Worm (Caenorhabditis elegans) whole organism, L1 larva: ENCODE data around the gene F54F2.7.

Source experiments
- C04F5.9 ChIP-seq: sonication (generic microtip); optimal IDR thresholded peaks from 2 replicates; lab custom pipeline; 2016; ENCODE audit warnings: missing genetic modification characterization, missing compliant biosample characterization
- C16A3.4 ChIP-seq: fragments of 150-350 bp; optimal IDR thresholded peaks from 2 replicates; lab custom pipeline; 2014; ENCODE audit warnings: missing biosample characterization, missing genetic modification characterization
- C34B4.2 ChIP-seq: sonication (generic microtip); optimal IDR thresholded peaks from 2 replicates; lab custom pipeline; 2017; ENCODE audit warnings: mild to moderate bottlenecking, missing genetic modification characterization, missing compliant biosample characterization
- F16B12.6 ChIP-seq: fragments of 150-350 bp; optimal IDR thresholded peaks from 2 replicates; lab custom pipeline; 2014; ENCODE audit warnings: missing biosample characterization, missing genetic modification characterization
- Y116A8C.19 ChIP-seq: sonication (generic microtip); optimal IDR thresholded peaks from 2 replicates; lab custom pipeline; 2016; ENCODE audit warnings: missing compliant biosample characterization, missing genetic modification characterization, borderline replicate concordance
- aha-1 ChIP-seq: fragments of 150-350 bp; optimal IDR thresholded peaks from 2 replicates; lab custom pipeline; 2014; ENCODE audit warnings: missing biosample characterization, missing genetic modification characterization
- alr-1 ChIP-seq: fragments of 200-800 bp; sonication (Bioruptor generic); optimal IDR thresholded peaks from 2 replicates; lab custom pipeline; 2018; ENCODE audit warnings: borderline replicate concordance, mild to moderate bottlenecking, missing genetic modification characterization, missing compliant biosample characterization
- ama-1 ChIP-seq: fragments of 150-350 bp; optimal IDR thresholded peaks from 2 replicates; lab custom pipeline; 2014
- ceh-82 ChIP-seq, 3 experiments: fragments of 150-350 bp in 1 of 3; sonication (generic microtip) in 2 of 3; optimal IDR thresholded peaks; 2 replicates each; lab custom pipeline; 2014 to 2017; ENCODE audit warnings: missing biosample characterization in 3 of 3, missing genetic modification characterization in 3 of 3
- ceh-88 ChIP-seq: fragments of 200-800 bp; sonication (Bioruptor generic); IDR thresholded peaks from 2 replicates; pipeline ENCODE4 v1.3.6; 2022; ENCODE audit warnings: missing genetic modification characterization, missing compliant biosample characterization
- ceh-90 ChIP-seq: sonication (generic microtip); optimal IDR thresholded peaks from 2 replicates; lab custom pipeline; 2016; ENCODE audit warnings: missing genetic modification characterization, missing compliant biosample characterization
- ces-1 ChIP-seq: fragments of 150-350 bp; optimal IDR thresholded peaks from 2 replicates; lab custom pipeline; 2014; ENCODE audit warnings: missing biosample characterization, missing genetic modification reagents, missing genetic modification characterization
- dpl-1 ChIP-seq, 3 experiments: fragments of 150-350 bp in 2 of 3; sonication (generic microtip) in 1 of 3; optimal IDR thresholded peaks; 2 replicates each; lab custom pipeline; 2014 to 2017; ENCODE audit warnings: missing biosample characterization in 3 of 3, missing genetic modification characterization in 3 of 3, missing genetic modification reagents in 3 of 3
- dsc-1 ChIP-seq: sonication (generic microtip); optimal IDR thresholded peaks from 2 replicates; lab custom pipeline; 2016; ENCODE audit warnings: mild to moderate bottlenecking, missing genetic modification characterization, missing compliant biosample characterization
- efl-1 ChIP-seq, 4 experiments: fragments of 150-350 bp; optimal IDR thresholded peaks in 3 of 4; peaks in 1 of 4; 1 replicate in 1 of 4; 2 replicates in 3 of 4; lab custom pipeline; 2014; ENCODE audit warnings: missing biosample characterization in 2 of 4, missing genetic modification characterization in 2 of 4, missing genetic modification reagents in 2 of 4
- efl-3 ChIP-seq: fragments of 200-800 bp; sonication (Bioruptor generic); optimal IDR thresholded peaks from 2 replicates; lab custom pipeline; 2018; ENCODE audit warnings: mild to moderate bottlenecking, missing genetic modification characterization, missing compliant biosample characterization
- egl-13 ChIP-seq: sonication (generic microtip); optimal IDR thresholded peaks from 2 replicates; lab custom pipeline; 2016; ENCODE audit warnings: missing genotype, missing genetic modification reagents, missing genetic modification characterization, missing compliant biosample characterization
- elt-2 ChIP-seq: sonication (generic microtip); optimal IDR thresholded peaks from 2 replicates; lab custom pipeline; 2016; ENCODE audit warnings: missing genetic modification characterization, mild to moderate bottlenecking, inconsistent platforms, missing compliant biosample characterization, missing genetic modification reagents
- elt-3 ChIP-seq, 6 experiments: fragments of 150-350 bp in 1 of 6; sonication (generic microtip); optimal IDR thresholded peaks; 2 replicates each; lab custom pipeline; 2017 to 2018; ENCODE audit warnings: missing biosample characterization in 6 of 6, missing genetic modification characterization in 6 of 6, inconsistent platforms in 1 of 6
- ets-5 ChIP-seq: fragments of 200-800 bp; sonication (Bioruptor generic); IDR thresholded peaks from 2 replicates; pipeline ENCODE4 v1.3.6; 2022; ENCODE audit warnings: missing genetic modification characterization, missing compliant biosample characterization
- fkh-10 ChIP-seq: sonication (generic microtip); optimal IDR thresholded peaks from 2 replicates; lab custom pipeline; 2017; ENCODE audit warnings: missing biosample characterization, missing genetic modification reagents, missing genetic modification characterization
- fos-1 ChIP-seq: fragments of 150-350 bp; optimal IDR thresholded peaks from 2 replicates; lab custom pipeline; 2014; ENCODE audit warnings: missing biosample characterization, missing genetic modification characterization
- hlh-17 ChIP-seq: fragments of 200-800 bp; sonication (Bioruptor generic); optimal IDR thresholded peaks from 2 replicates; lab custom pipeline; 2018; ENCODE audit warnings: missing genetic modification characterization, mild to moderate bottlenecking, missing compliant biosample characterization, moderate library complexity, borderline replicate concordance
- hlh-4 ChIP-seq: sonication (generic microtip); optimal IDR thresholded peaks from 2 replicates; lab custom pipeline; 2016; ENCODE audit warnings: mild to moderate bottlenecking, missing genetic modification characterization, missing compliant biosample characterization
- hpl-2 ChIP-seq: fragments of 150-350 bp; optimal IDR thresholded peaks from 2 replicates; lab custom pipeline; 2014; ENCODE audit warnings: missing biosample characterization, missing genetic modification reagents, missing genetic modification characterization
- irx-1 ChIP-seq: sonication (generic microtip); optimal IDR thresholded peaks from 2 replicates; lab custom pipeline; 2016; ENCODE audit warnings: missing genetic modification characterization, missing compliant biosample characterization
- isw-1 ChIP-seq: fragments of 200-800 bp; sonication (Bioruptor generic); IDR thresholded peaks from 2 replicates; pipeline ENCODE4 v1.3.6; 2022; ENCODE audit warnings: missing genetic modification characterization, missing compliant biosample characterization
- lin-13 ChIP-seq: fragments of 150-350 bp; optimal IDR thresholded peaks from 2 replicates; lab custom pipeline; 2014; ENCODE audit warnings: missing biosample characterization, missing genetic modification reagents, missing genetic modification characterization
- lin-14 ChIP-seq: fragments of 200-800 bp; sonication (Bioruptor generic); optimal IDR thresholded peaks from 2 replicates; lab custom pipeline; 2018; ENCODE audit warnings: mild to moderate bottlenecking, missing genetic modification characterization, moderate library complexity, missing compliant biosample characterization
- lin-15B ChIP-seq: fragments of 150-350 bp; sonication (generic microtip); optimal IDR thresholded peaks from 3 replicates; lab custom pipeline; 2014; ENCODE audit warnings: missing biosample characterization, missing genetic modification characterization
- lin-39 ChIP-seq: fragments of 150-350 bp; optimal IDR thresholded peaks from 2 replicates; lab custom pipeline; 2014; ENCODE audit warnings: missing biosample characterization, missing genetic modification reagents, missing genetic modification characterization
- mef-2 ChIP-seq: fragments of 150-350 bp; optimal IDR thresholded peaks from 2 replicates; lab custom pipeline; 2014; ENCODE audit warnings: missing biosample characterization, missing genetic modification characterization
- mep-1 ChIP-seq: fragments of 150-350 bp; optimal IDR thresholded peaks from 2 replicates; lab custom pipeline; 2014; ENCODE audit warnings: missing biosample characterization, missing genetic modification characterization
- nhr-11 ChIP-seq: fragments of 150-350 bp; optimal IDR thresholded peaks from 2 replicates; lab custom pipeline; 2014; ENCODE audit warnings: missing biosample characterization, missing genetic modification characterization
- nhr-12 ChIP-seq: sonication (generic microtip); optimal IDR thresholded peaks from 2 replicates; lab custom pipeline; 2017; ENCODE audit warnings: missing biosample characterization, missing genetic modification characterization
- nhr-19 ChIP-seq: fragments of 200-800 bp; sonication (Bioruptor generic); conservative IDR thresholded peaks from 2 replicates; pipeline ENCODE4 v1.3.6; 2022; ENCODE audit warnings: missing genetic modification characterization, missing compliant biosample characterization
- nhr-20 ChIP-seq: sonication (generic microtip); optimal IDR thresholded peaks from 2 replicates; lab custom pipeline; 2016; ENCODE audit warnings: mild to moderate bottlenecking, missing genetic modification characterization, missing compliant biosample characterization
- nhr-28 ChIP-seq: fragments of 150-350 bp; optimal IDR thresholded peaks from 2 replicates; lab custom pipeline; 2014; ENCODE audit warnings: missing biosample characterization, missing genetic modification characterization
- nhr-71 ChIP-seq: sonication (generic microtip); optimal IDR thresholded peaks from 2 replicates; lab custom pipeline; 2016; ENCODE audit warnings: mild to moderate bottlenecking, missing genetic modification characterization, moderate library complexity, missing compliant biosample characterization
- nhr-76 ChIP-seq: sonication (generic microtip); optimal IDR thresholded peaks from 2 replicates; lab custom pipeline; 2017; ENCODE audit warnings: missing biosample characterization, missing genetic modification characterization
- nhr-77 ChIP-seq: fragments of 150-350 bp; optimal IDR thresholded peaks from 2 replicates; lab custom pipeline; 2014; ENCODE audit warnings: missing biosample characterization, missing genetic modification characterization
- pax-3 ChIP-seq: fragments of 200-800 bp; sonication (Bioruptor generic); optimal IDR thresholded peaks from 2 replicates; lab custom pipeline; 2018; ENCODE audit warnings: mild to moderate bottlenecking, missing genetic modification characterization, moderate library complexity, missing compliant biosample characterization
- pqm-1 ChIP-seq: sonication (generic microtip); optimal IDR thresholded peaks from 3 replicates; lab custom pipeline; 2017; ENCODE audit warnings: missing biosample characterization, missing genetic modification characterization
- rnt-1 ChIP-seq: sonication (generic microtip); optimal IDR thresholded peaks from 2 replicates; lab custom pipeline; 2016; ENCODE audit warnings: mild to moderate bottlenecking, missing genetic modification characterization, moderate library complexity, missing compliant biosample characterization
- snu-23 ChIP-seq: sonication (generic microtip); optimal IDR thresholded peaks from 2 replicates; lab custom pipeline; 2016; ENCODE audit warnings: missing genetic modification characterization, missing compliant biosample characterization
- sox-4 ChIP-seq: sonication (generic microtip); optimal IDR thresholded peaks from 2 replicates; lab custom pipeline; 2016; ENCODE audit warnings: missing genetic modification characterization, missing compliant biosample characterization
- sptf-1 ChIP-seq: fragments of 150-350 bp; optimal IDR thresholded peaks from 2 replicates; lab custom pipeline; 2014; ENCODE audit warnings: missing biosample characterization, missing genetic modification characterization
- swsn-7 ChIP-seq: sonication (generic microtip); optimal IDR thresholded peaks from 2 replicates; lab custom pipeline; 2016; ENCODE audit warnings: missing genetic modification characterization, missing compliant biosample characterization
- tlp-1 ChIP-seq: fragments of 150-350 bp; optimal IDR thresholded peaks from 2 replicates; lab custom pipeline; 2014; ENCODE audit warnings: missing biosample characterization, missing genetic modification characterization
- unc-130 ChIP-seq: fragments of 150-350 bp; optimal IDR thresholded peaks from 2 replicates; lab custom pipeline; 2017; ENCODE audit warnings: missing biosample characterization, missing genetic modification characterization, inconsistent platforms
- unc-62 ChIP-seq: fragments of 150-350 bp; optimal IDR thresholded peaks from 2 replicates; lab custom pipeline; 2014; ENCODE audit warnings: missing biosample characterization, missing genetic modification reagents, missing genetic modification characterization
- unc-86 ChIP-seq: sonication (generic microtip); optimal IDR thresholded peaks from 2 replicates; lab custom pipeline; 2016; ENCODE audit warnings: missing genetic modification characterization, missing compliant biosample characterization
- xbp-1 ChIP-seq: sonication (generic microtip); optimal IDR thresholded peaks from 2 replicates; lab custom pipeline; 2016; ENCODE audit warnings: missing genetic modification characterization, missing compliant biosample characterization
- ztf-4 ChIP-seq: fragments of 150-350 bp; optimal IDR thresholded peaks from 2 replicates; lab custom pipeline; 2014; ENCODE audit warnings: missing biosample characterization, missing genetic modification characterization

F54F2.7 gene

DNA sequence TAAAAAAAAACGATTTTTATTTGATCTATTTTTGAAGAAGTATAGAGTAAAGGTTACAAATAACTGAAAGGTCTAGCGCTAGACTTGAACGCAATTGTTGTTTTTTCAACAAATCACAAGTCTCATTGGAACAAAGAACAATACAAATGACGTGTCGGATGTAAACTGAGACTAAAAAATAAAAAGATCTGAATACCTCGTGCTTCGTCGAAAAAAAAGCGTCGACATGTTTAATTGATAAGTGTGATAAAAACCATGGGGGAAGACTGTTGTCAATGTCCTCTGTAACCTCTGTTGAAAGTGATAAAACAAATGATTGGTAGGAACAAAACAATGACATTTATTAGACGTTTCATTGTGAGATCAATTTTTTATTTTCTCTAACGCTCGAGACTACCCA, 24.4 kb downstream of the F54F2.7 start (continued):
- TF ChIP-seq lin-39, result no peak
- TF ChIP-seq fos-1 (tag; lab: Kevin White, UChicago), result no peak
- no peak for TF ChIP-seq unc-62 (GFP tag; lab: Kevin White, UChicago)
- TF ChIP-seq Y116A8C.19 (tag; lab: Kevin White, UChicago), result no peak
- TF ChIP-seq fkh-10 (GFP tag; lab: Kevin White, UChicago), result no peak
- TF ChIP-seq F16B12.6 (tag; lab: Kevin White, UChicago), result no peak
- TF ChIP-seq isw-1 (GFP tag; lab: Robert Waterston, UW), result no peak
- TF ChIP-seq snu-23 (GFP tag; lab: Kevin White, UChicago), result peak; percentile 30
- no peak for TF ChIP-seq efl-1 (optimal IDR thresholded peaks at IDR 0.05; lab: Kevin White, UChicago)
- TF ChIP-seq efl-1 (GFP tag; optimal IDR thresholded peaks at IDR 0.05 in 1 of 2; lab: Kevin White, UChicago), result peak in 1 of 2 experiments; percentile 19
- no peak for TF ChIP-seq dpl-1 (GFP tag; optimal IDR thresholded peaks at IDR 0.05; lab: Kevin White, UChicago)
- TF ChIP-seq lin-14 (GFP tag; lab: Kevin White, UChicago), result peak; percentile 45
- no peak for TF ChIP-seq rnt-1
- TF ChIP-seq nhr-71, result peak; percentile 51
- no peak for TF ChIP-seq C16A3.4 (tag; lab: Kevin White, UChicago)
- TF ChIP-seq ces-1 (GFP tag; lab: Kevin White, UChicago), result no peak
- TF ChIP-seq sox-4, result no peak
- no peak for TF ChIP-seq mep-1 (tag; lab: Kevin White, UChicago)
- TF ChIP-seq efl-3 (GFP tag; lab: Kevin White, UChicago), result no peak
- no peak; the same call in 1 of the 2 replicates for TF ChIP-seq nhr-19
- no peak for TF ChIP-seq pqm-1 (tag; lab: Kevin White, UChicago)
- no peak for TF ChIP-seq nhr-12 (tag; lab: Kevin White, UChicago)
- TF ChIP-seq sptf-1, result no peak
- TF ChIP-seq egl-13 (tag; lab: Kevin White, UChicago), result no peak
- no peak for TF ChIP-seq xbp-1
- no peak for TF ChIP-seq alr-1 (tag; lab: Kevin White, UChicago)
- no peak for TF ChIP-seq ztf-4
- no peak for TF ChIP-seq tlp-1 (tag; lab: Kevin White, UChicago)
- no peak for TF ChIP-seq ceh-88
- TF ChIP-seq swsn-7 (tag; lab: Kevin White, UChicago), result no peak
- TF ChIP-seq C04F5.9, result no peak
- TF ChIP-seq hlh-17, result no peak
- no peak for TF ChIP-seq mef-2 (tag; lab: Kevin White, UChicago)
- TF ChIP-seq unc-86 (tag; lab: Kevin White, UChicago), result no peak
- TF ChIP-seq nhr-77 (tag; lab: Kevin White, UChicago), result no peak
- TF ChIP-seq lin-13 (GFP tag; lab: Kevin White, UChicago), result no peak
- TF ChIP-seq nhr-76 (tag; lab: Kevin White, UChicago), result no peak
- peak; percentile 29 for TF ChIP-seq elt-2 (tag; lab: Kevin White, UChicago)
- TF ChIP-seq nhr-11 (tag; lab: Kevin White, UChicago), result no peak
- TF ChIP-seq ama-1 (lab: Kevin White, UChicago), result no peak
- no peak for TF ChIP-seq ceh-90 (tag; lab: Kevin White, UChicago)
- TF ChIP-seq nhr-20 (tag; lab: Kevin White, UChicago), result peak; percentile 68
- TF ChIP-seq dsc-1 (tag; lab: Kevin White, UChicago), result no peak
- TF ChIP-seq C34B4.2, result no peak
- TF ChIP-seq nhr-28 (tag; lab: Kevin White, UChicago), result no peak
- TF ChIP-seq pax-3 (tag; lab: Kevin White, UChicago), result no peak
- no peak for TF ChIP-seq aha-1 (tag; lab: Kevin White, UChicago)
- no peak for TF ChIP-seq lin-15B (tag; lab: Kevin White, UChicago)
- TF ChIP-seq irx-1 (tag; lab: Kevin White, UChicago), result no peak
- TF ChIP-seq hlh-4 (tag; lab: Kevin White, UChicago), result no peak
- TF ChIP-seq elt-3 (tag; optimal IDR thresholded peaks at IDR 0.05; lab: Kevin White, UChicago), result peak in 1 of 6 experiments; percentile 77
- TF ChIP-seq hpl-2 (GFP tag; lab: Kevin White, UChicago), result no peak
- no peak for TF ChIP-seq ceh-82 (tag; optimal IDR thresholded peaks at IDR 0.05; lab: Kevin White, UChicago)
- no peak for TF ChIP-seq ets-5 (GFP tag; lab: Robert Waterston, UW)
- TF ChIP-seq unc-130 (tag; lab: Kevin White, UChicago), result peak; percentile 50
